Fruit fly (Drosophila melanogaster) whole organism: Measurements from ENCODE around the gene Tbcd.

Experiments used
- CG8478 ChIP-seq: fragments of >200 bp; optimal IDR thresholded peaks from 2 replicates; lab custom pipeline; 2018; ENCODE audit warnings: inconsistent platforms
- pan ChIP-seq: fragments of >200 bp; optimal IDR thresholded peaks from 2 replicates; lab custom pipeline; 2017
- psq ChIP-seq: fragments of >200 bp; optimal IDR thresholded peaks from 2 replicates; lab custom pipeline; 2017

DNA sequence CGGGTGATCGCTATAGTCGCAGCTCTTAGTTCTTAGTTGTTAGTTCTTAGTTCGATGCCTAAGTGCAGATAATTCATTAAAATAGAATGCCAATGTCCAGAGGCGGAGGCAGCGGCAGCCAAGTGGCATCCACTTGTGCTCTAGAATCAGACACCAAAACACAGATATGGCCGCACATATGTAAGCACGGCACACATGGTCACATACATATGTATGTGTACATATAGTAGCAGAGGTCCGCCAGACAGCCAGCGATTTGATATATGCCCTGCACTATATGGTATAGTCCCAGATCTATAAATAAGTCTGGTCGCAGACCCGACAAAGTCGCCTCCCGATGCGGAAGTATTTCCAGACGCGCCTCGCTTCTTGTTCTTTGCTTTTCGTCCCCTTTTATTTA is 33.3 kb downstream of the Tbcd start:
- TF ChIP-seq psq, result no peak
- no peak for TF ChIP-seq CG8478 (lab: Kevin White, UChicago)
- no peak for TF ChIP-seq pan (lab: Kevin White, UChicago)
